Fruit fly (Drosophila melanogaster) whole organism, embryonic: ENCODE data around the gene cv-c.

Experiments used
- Atf3 ChIP-seq: fragments of 200-800 bp; sonication (Bioruptor generic); optimal IDR thresholded peaks from 3 replicates; lab custom pipeline; 2016; ENCODE audit warnings: missing biosample characterization, missing genetic modification characterization
- Blimp-1 ChIP-seq: fragments of 200-800 bp; sonication (Bioruptor generic); optimal IDR thresholded peaks from 3 replicates; lab custom pipeline; 2018; ENCODE audit warnings: missing biosample characterization, missing genetic modification characterization, mild to moderate bottlenecking, moderate library complexity, missing genetic modification reagents
- Bteb2 ChIP-seq: fragments of 200-800 bp; sonication (Bioruptor generic); optimal IDR thresholded peaks from 2 replicates; lab custom pipeline; 2016; ENCODE audit warnings: missing biosample characterization, missing genetic modification characterization
- CG11560 ChIP-seq: fragments of 200-800 bp; sonication (Bioruptor generic); IDR thresholded peaks from 3 replicates; pipeline ENCODE4 v1.3.6; 2022; ENCODE audit warnings: missing biosample characterization, missing genetic modification characterization
- CG1529 ChIP-seq: fragments of 200-800 bp; sonication (Bioruptor generic); optimal IDR thresholded peaks from 3 replicates; lab custom pipeline; 2018; ENCODE audit warnings: missing biosample characterization, missing genetic modification characterization
- CG17328 ChIP-seq: fragments of 200-800 bp; sonication (Bioruptor generic); IDR thresholded peaks from 2 replicates; pipeline ENCODE4 v1.3.6; 2022; ENCODE audit warnings: missing biosample characterization, missing genetic modification characterization
- CG1792 ChIP-seq: fragments of 200-800 bp; sonication (Bioruptor generic); optimal IDR thresholded peaks from 2 replicates; lab custom pipeline; 2016; ENCODE audit warnings: missing biosample characterization, missing genetic modification characterization
- CG18262 ChIP-seq: fragments of 200-800 bp; optimal IDR thresholded peaks from 3 replicates; lab custom pipeline; 2019; ENCODE audit warnings: missing biosample characterization, mild to moderate bottlenecking, missing genetic modification characterization, moderate library complexity
- CG2199 ChIP-seq: fragments of 200-800 bp; sonication (Bioruptor generic); IDR thresholded peaks from 3 replicates; pipeline ENCODE4 v1.3.6; 2022; ENCODE audit warnings: missing biosample characterization, missing genetic modification characterization
- CG2875 ChIP-seq: fragments of 200-800 bp; sonication (Bioruptor generic); optimal IDR thresholded peaks from 2 replicates; lab custom pipeline; 2017; ENCODE audit warnings: missing biosample characterization, mild to moderate bottlenecking, missing genetic modification characterization, missing genetic modification reagents
- CG31224 ChIP-seq: fragments of 200-800 bp; sonication (Bioruptor generic); IDR thresholded peaks from 2 replicates; pipeline ENCODE4 v1.3.6; 2022; ENCODE audit warnings: missing biosample characterization, missing genetic modification characterization
- CG32767 ChIP-seq: fragments of 200-800 bp; sonication (Bioruptor generic); IDR thresholded peaks from 2 replicates; pipeline ENCODE4 v1.3.6; 2022; ENCODE audit warnings: missing biosample characterization, missing genetic modification characterization
- CG32772 ChIP-seq: fragments of 200-800 bp; sonication (Bioruptor generic); IDR thresholded peaks from 2 replicates; pipeline ENCODE4 v1.3.6; 2022; ENCODE audit warnings: missing biosample characterization, missing genetic modification characterization
- CG34224 ChIP-seq: fragments of 200-800 bp; sonication (Bioruptor generic); IDR thresholded peaks from 3 replicates; pipeline ENCODE4 v1.3.6; 2022; ENCODE audit warnings: missing biosample characterization, missing genetic modification characterization; ENCODE audit not compliant: partially characterized antibody
- CG3726 ChIP-seq: fragments of 200-800 bp; sonication (Bioruptor generic); IDR thresholded peaks from 3 replicates; pipeline ENCODE4, ENCODE4 v1.3.6; 2022; ENCODE audit warnings: missing biosample characterization, missing genetic modification characterization
- CG43689 ChIP-seq: fragments of 200-800 bp; sonication (Bioruptor generic); IDR thresholded peaks from 2 replicates; pipeline ENCODE4 v1.3.6; 2022; ENCODE audit warnings: missing biosample characterization, missing genetic modification characterization
- CG6854 ChIP-seq: fragments of 200-800 bp; sonication (Bioruptor generic); optimal IDR thresholded peaks from 3 replicates; lab custom pipeline; 2017; ENCODE audit warnings: missing biosample characterization, mild to moderate bottlenecking, missing genetic modification characterization
- CG7987 ChIP-seq: fragments of 200-800 bp; sonication (Bioruptor generic); optimal IDR thresholded peaks from 2 replicates; lab custom pipeline; 2018; ENCODE audit warnings: missing biosample characterization, mild to moderate bottlenecking, missing genetic modification characterization, moderate library complexity
- CG8478 ChIP-seq: fragments of >200 bp; optimal IDR thresholded peaks from 2 replicates; lab custom pipeline; 2018
- CHES-1-like ChIP-seq: fragments of 200-800 bp; sonication (Bioruptor generic); optimal IDR thresholded peaks from 2 replicates; lab custom pipeline; 2016; ENCODE audit warnings: missing biosample characterization, missing genetic modification characterization
- Dad ChIP-seq: fragments of 200-800 bp; sonication (Bioruptor generic); optimal IDR thresholded peaks from 3 replicates; lab custom pipeline; 2016; ENCODE audit warnings: missing biosample characterization, missing genetic modification characterization
- Dip3 ChIP-seq: fragments of 200-800 bp; sonication (Bioruptor generic); optimal IDR thresholded peaks from 3 replicates; lab custom pipeline; 2016; ENCODE audit warnings: missing biosample characterization, missing genetic modification characterization
- Doc2 ChIP-seq: fragments of 200-800 bp; sonication (Bioruptor generic); IDR thresholded peaks from 2 replicates; pipeline ENCODE4 v1.3.6; 2022; ENCODE audit warnings: missing biosample characterization, missing genetic modification characterization
- Hr39 ChIP-seq: fragments of >200 bp; optimal IDR thresholded peaks from 2 replicates; lab custom pipeline; 2017
- Kr ChIP-seq: fragments of 200-800 bp; sonication (Bioruptor generic); optimal IDR thresholded peaks from 2 replicates; lab custom pipeline; 2017; ENCODE audit warnings: missing biosample characterization, mild to moderate bottlenecking, missing genetic modification characterization
- Med ChIP-seq: fragments of 200-800 bp; sonication (Bioruptor generic); peaks from one replicate; lab custom pipeline; 2016; ENCODE audit warnings: missing biosample characterization, missing genetic modification characterization, mild to moderate bottlenecking, inconsistent platforms, moderate library complexity
- NC2β ChIP-seq: fragments of 200-800 bp; sonication (Bioruptor generic); optimal IDR thresholded peaks from 2 replicates; lab custom pipeline; 2016; ENCODE audit warnings: missing biosample characterization, missing genetic modification characterization
- NK7.1 ChIP-seq: fragments of 200-800 bp; sonication (Bioruptor generic); optimal IDR thresholded peaks from 3 replicates; lab custom pipeline; 2016; ENCODE audit warnings: missing biosample characterization, missing genetic modification characterization
- Opbp ChIP-seq: fragments of 200-800 bp; sonication (Bioruptor generic); IDR thresholded peaks from 3 replicates; pipeline ENCODE4 v1.3.6; 2022; ENCODE audit warnings: missing biosample characterization, missing genetic modification characterization; ENCODE audit not compliant: partially characterized antibody
- az2 ChIP-seq: fragments of 200-800 bp; sonication (Bioruptor generic); optimal IDR thresholded peaks from 3 replicates; lab custom pipeline; 2016; ENCODE audit warnings: missing biosample characterization, missing genetic modification characterization
- btn ChIP-seq: fragments of 200-800 bp; sonication (Bioruptor generic); optimal IDR thresholded peaks from 2 replicates; lab custom pipeline; 2016; ENCODE audit warnings: missing biosample characterization, missing genetic modification characterization
- chn ChIP-seq: fragments of 200-800 bp; sonication (Bioruptor generic); optimal IDR thresholded peaks from 2 replicates; lab custom pipeline; 2016; ENCODE audit warnings: missing biosample characterization, missing genetic modification characterization
- gro ChIP-seq: fragments of 200-800 bp; sonication (Bioruptor generic); optimal IDR thresholded peaks from 2 replicates; lab custom pipeline; 2016; ENCODE audit warnings: missing biosample characterization, missing genetic modification characterization
- kni ChIP-seq: fragments of 200-800 bp; sonication (Bioruptor generic); optimal IDR thresholded peaks from 3 replicates; lab custom pipeline; 2017; ENCODE audit warnings: mild to moderate bottlenecking, missing biosample characterization, missing genetic modification reagents, missing genetic modification characterization
- maf-S ChIP-seq: fragments of 200-800 bp; sonication (Bioruptor generic); optimal IDR thresholded peaks from 2 replicates; lab custom pipeline; 2016; ENCODE audit warnings: missing biosample characterization, missing genetic modification characterization
- nerfin-1 ChIP-seq: fragments of 200-800 bp; sonication (Bioruptor generic); optimal IDR thresholded peaks from 3 replicates; lab custom pipeline; 2019; ENCODE audit warnings: missing biosample characterization, mild to moderate bottlenecking, missing genetic modification characterization, moderate library complexity
- nom ChIP-seq: fragments of 200-800 bp; sonication (Bioruptor generic); optimal IDR thresholded peaks from 2 replicates; lab custom pipeline; 2017; ENCODE audit warnings: missing biosample characterization, missing genetic modification characterization, mild to moderate bottlenecking, moderate library complexity, missing genetic modification reagents
- oc ChIP-seq: fragments of 200-800 bp; sonication (Bioruptor generic); optimal IDR thresholded peaks from 2 replicates; lab custom pipeline; 2018; ENCODE audit warnings: missing biosample characterization, mild to moderate bottlenecking, missing genetic modification characterization, moderate library complexity
- pnt ChIP-seq: fragments of 200-800 bp; sonication (Bioruptor generic); optimal IDR thresholded peaks from 3 replicates; lab custom pipeline; 2016; ENCODE audit warnings: missing biosample characterization, missing genetic modification characterization
- pzg ChIP-seq: fragments of 200-800 bp; sonication (Bioruptor generic); optimal IDR thresholded peaks from 3 replicates; lab custom pipeline; 2018; ENCODE audit warnings: missing biosample characterization, mild to moderate bottlenecking, missing genetic modification characterization, moderate library complexity
- scrt ChIP-seq: fragments of 200-800 bp; sonication (Bioruptor generic); optimal IDR thresholded peaks from 2 replicates; lab custom pipeline; 2018; ENCODE audit warnings: missing biosample characterization, mild to moderate bottlenecking, missing genetic modification characterization, moderate library complexity
- sna ChIP-seq: fragments of 200-800 bp; sonication (Bioruptor generic); IDR thresholded peaks from 2 replicates; pipeline ENCODE4 v1.3.6; 2022; ENCODE audit warnings: missing biosample characterization, missing genetic modification characterization; ENCODE audit not compliant: partially characterized antibody
- tin ChIP-seq: fragments of 200-800 bp; sonication (Bioruptor generic); optimal IDR thresholded peaks from 3 replicates; lab custom pipeline; 2016; ENCODE audit warnings: missing biosample characterization, missing genetic modification characterization
- tup ChIP-seq: fragments of 200-800 bp; sonication (Bioruptor generic); optimal IDR thresholded peaks from 2 replicates; lab custom pipeline; 2016; ENCODE audit warnings: missing biosample characterization, mild to moderate bottlenecking, missing genetic modification characterization, moderate library complexity
- unc-4 ChIP-seq: fragments of 200-800 bp; sonication (Bioruptor generic); IDR thresholded peaks from 2 replicates; pipeline ENCODE4 v1.3.6; 2022; ENCODE audit warnings: missing biosample characterization, missing genetic modification characterization; ENCODE audit not compliant: partially characterized antibody
- wdn ChIP-seq: fragments of 200-800 bp; sonication (Bioruptor generic); IDR thresholded peaks from 2 replicates; pipeline ENCODE4 v1.3.6; 2022; ENCODE audit warnings: missing biosample characterization, missing genetic modification characterization

The cv-c gene

dm6 chr3R:14467231-14467846 lies 14.2 kb downstream of the cv-c start (continued):
- TF ChIP-seq scrt (GFP tag; lab: Kevin White, UChicago) (no peak), nerfin-1 (tag; lab: Kevin White, UChicago) (no peak), sna (GFP tag; lab: Robert Waterston, UW) (no peak), CHES-1-like (GFP tag; lab: Kevin White, UChicago) (no peak), chn (no peak), Dad (no peak), unc-4 (GFP tag; lab: Robert Waterston, UW) (no peak), az2 (GFP tag; lab: Kevin White, UChicago) (no peak), CG18262 (tag; lab: Kevin White, UChicago) (peak; percentile 2), CG8478 (lab: Kevin White, UChicago) (no peak), CG6854 (GFP tag; lab: Kevin White, UChicago) (no peak), NC2β (GFP tag; lab: Kevin White, UChicago) (no peak), CG17328 (peak; percentile 17; the same call in 1 of the 2 replicates), CG7987 (GFP tag; lab: Kevin White, UChicago) (no peak), gro (GFP tag; lab: Kevin White, UChicago) (no peak), CG32772 (no peak), CG34224 (GFP tag; lab: Robert Waterston, UW) (no peak), Atf3 (GFP tag; lab: Kevin White, UChicago) (no peak), kni (GFP tag; lab: Kevin White, UChicago) (no peak), Med (GFP tag; lab: Kevin White, UChicago) (peak; percentile 46), Bteb2 (GFP tag; lab: Kevin White, UChicago) (no peak), NK7.1 (no peak), CG2199 (GFP tag; lab: Robert Waterston, UW) (peak; percentile 60; the same call in 1 of the 3 replicates), wdn (GFP tag; lab: Robert Waterston, UW) (no peak), CG1529 (GFP tag; lab: Kevin White, UChicago) (no peak), pnt (no peak), nom (GFP tag; lab: Kevin White, UChicago) (no peak), tup (GFP tag; lab: Kevin White, UChicago) (no peak), CG1792 (GFP tag; lab: Kevin White, UChicago) (no peak), btn (GFP tag; lab: Kevin White, UChicago) (no peak), CG3726 (GFP tag; lab: Robert Waterston, UW) (no peak), Kr (GFP tag; lab: Kevin White, UChicago) (no peak), Doc2 (GFP tag; lab: Robert Waterston, UW) (no peak), CG11560 (tag; lab: Robert Waterston, UW) (no peak), pzg (GFP tag; lab: Kevin White, UChicago) (no peak), oc (tag; lab: Kevin White, UChicago) (no peak), Hr39 (lab: Kevin White, UChicago) (no peak), CG43689 (GFP tag; lab: Robert Waterston, UW) (no peak), CG2875 (GFP tag; lab: Kevin White, UChicago) (no peak), maf-S (GFP tag; lab: Kevin White, UChicago) (no peak), CG32767 (0 out of 2 replicates have a peak, but pooled peaks have one; percentile 33), Blimp-1 (no peak), tin (GFP tag; lab: Kevin White, UChicago) (no peak), CG31224 (GFP tag; lab: Robert Waterston, UW) (no peak), Opbp (GFP tag; lab: Robert Waterston, UW) (no peak), Dip3 (GFP tag; lab: Kevin White, UChicago) (no peak)
- TF ChIP-seq, all 482 proteins: peak for 23
